Worm (Caenorhabditis elegans) whole organism, L4 larva: Measurements from ENCODE around the gene Y116A8C.49.

ENCODE experiments used
- D1046.2 ChIP-seq: fragments of 200-800 bp; sonication (Bioruptor generic); IDR thresholded peaks from 2 replicates; pipeline ENCODE4 v1.3.6; 2022; ENCODE audit warnings: missing genetic modification characterization, missing compliant biosample characterization
- T20F7.1 ChIP-seq: fragments of 200-800 bp; sonication (Bioruptor generic); optimal IDR thresholded peaks from 2 replicates; lab custom pipeline; 2018; ENCODE audit warnings: mild to moderate bottlenecking, missing genetic modification characterization, missing compliant biosample characterization
- ZK337.2 ChIP-seq: fragments of 200-800 bp; sonication (Bioruptor generic); IDR thresholded peaks from 2 replicates; pipeline ENCODE4 v1.3.6; 2022; ENCODE audit warnings: missing genetic modification reagents, missing genetic modification characterization, missing compliant biosample characterization
- aha-1 ChIP-seq: fragments of 150-350 bp; peaks from one replicate; lab custom pipeline; 2014; ENCODE audit warnings: missing biosample characterization, missing genetic modification characterization
- ama-1 ChIP-seq: fragments of 150-350 bp; optimal IDR thresholded peaks from 2 replicates; lab custom pipeline; 2014; ENCODE audit warnings: inconsistent platforms, mixed read lengths
- ceh-28 ChIP-seq: fragments of 150-350 bp; optimal IDR thresholded peaks from 2 replicates; lab custom pipeline; 2014; ENCODE audit warnings: missing biosample characterization, missing genetic modification reagents, missing genetic modification characterization
- ceh-32 ChIP-seq: sonication (generic microtip); optimal IDR thresholded peaks from 2 replicates; lab custom pipeline; 2016; ENCODE audit warnings: mild to moderate bottlenecking, missing genetic modification characterization, missing compliant biosample characterization; ENCODE audit not compliant: poor library complexity
- ctbp-1 ChIP-seq: fragments of 200-800 bp; sonication (Bioruptor generic); IDR thresholded peaks from 2 replicates; pipeline ENCODE4 v1.3.6; 2022; ENCODE audit warnings: missing genetic modification reagents, missing genetic modification characterization, missing compliant biosample characterization
- daf-16 ChIP-seq, 3 experiments: sonication (generic microtip); optimal IDR thresholded peaks; 2 replicates each; lab custom pipeline; 2016 to 2017; ENCODE audit warnings: missing genetic modification characterization in 3 of 3, missing genetic modification reagents in 3 of 3, mild to moderate bottlenecking in 2 of 3, missing compliant biosample characterization in 2 of 3, missing biosample characterization in 1 of 3, moderate library complexity in 1 of 3
- dmd-6 ChIP-seq: fragments of 200-800 bp; sonication (Bioruptor generic); IDR thresholded peaks from 2 replicates; pipeline ENCODE4 v1.3.6; 2022; ENCODE audit warnings: missing genetic modification reagents, missing genetic modification characterization, missing compliant biosample characterization
- dmd-9 ChIP-seq: fragments of 200-800 bp; sonication (Bioruptor generic); IDR thresholded peaks from 2 replicates; pipeline ENCODE4 v1.3.6; 2022; ENCODE audit warnings: missing genetic modification reagents, missing genetic modification characterization, missing compliant biosample characterization
- dpl-1 ChIP-seq: fragments of 150-350 bp; optimal IDR thresholded peaks from 2 replicates; lab custom pipeline; 2014; ENCODE audit warnings: missing biosample characterization, missing genetic modification reagents, missing genetic modification characterization
- dve-1 ChIP-seq: sonication (generic microtip); optimal IDR thresholded peaks from 2 replicates; lab custom pipeline; 2017; ENCODE audit warnings: antibody characterized with exemption, mild to moderate bottlenecking, missing genetic modification characterization, missing compliant biosample characterization; ENCODE audit not compliant: insufficient read depth
- egl-27 ChIP-seq: sonication (generic microtip); optimal IDR thresholded peaks from 3 replicates; lab custom pipeline; 2017; ENCODE audit warnings: missing biosample characterization, missing genetic modification reagents, missing genetic modification characterization
- egl-43 ChIP-seq: fragments of 200-800 bp; sonication (Bioruptor generic); IDR thresholded peaks from 2 replicates; pipeline ENCODE4 v1.3.6; 2022; ENCODE audit warnings: missing genetic modification reagents, missing genetic modification characterization, missing compliant biosample characterization
- fos-1 ChIP-seq: fragments of 150-350 bp; optimal IDR thresholded peaks from 2 replicates; lab custom pipeline; 2014; ENCODE audit warnings: missing biosample characterization, missing genetic modification characterization
- gei-8 ChIP-seq: fragments of 200-800 bp; sonication (Bioruptor generic); optimal IDR thresholded peaks from 2 replicates; lab custom pipeline; 2018; ENCODE audit warnings: mild to moderate bottlenecking, missing genetic modification characterization, missing compliant biosample characterization
- hif-1 ChIP-seq, 2 experiments: sonication (generic microtip); optimal IDR thresholded peaks; 2 replicates each; lab custom pipeline; 2016 to 2017; ENCODE audit warnings: missing compliant biosample characterization in 2 of 2, missing genetic modification characterization in 2 of 2, missing genetic modification reagents in 2 of 2, missing genotype in 2 of 2, mild to moderate bottlenecking in 1 of 2
- hlh-30 ChIP-seq: sonication (generic microtip); optimal IDR thresholded peaks from 2 replicates; lab custom pipeline; 2017; ENCODE audit warnings: antibody characterized with exemption, mild to moderate bottlenecking, missing genetic modification characterization, missing compliant biosample characterization; ENCODE audit not compliant: insufficient read depth
- lin-13 ChIP-seq: fragments of 150-350 bp; optimal IDR thresholded peaks from 2 replicates; lab custom pipeline; 2014; ENCODE audit warnings: missing biosample characterization, missing genetic modification reagents, missing genetic modification characterization
- lin-38 ChIP-seq: fragments of 200-800 bp; sonication (Bioruptor generic); IDR thresholded peaks from 2 replicates; pipeline ENCODE4 v1.3.6; 2022; ENCODE audit warnings: missing genetic modification reagents, missing genetic modification characterization, missing compliant biosample characterization
- madf-5 ChIP-seq, 2 experiments: fragments of 200-800 bp; sonication (Bioruptor generic); IDR thresholded peaks; 2 replicates each; pipeline ENCODE4 v1.3.6; 2022; ENCODE audit warnings: missing compliant biosample characterization in 2 of 2, missing genetic modification characterization in 2 of 2
- mes-2 ChIP-seq: sonication (generic microtip); optimal IDR thresholded peaks from 2 replicates; lab custom pipeline; 2016; ENCODE audit warnings: missing genotype, mild to moderate bottlenecking, missing genetic modification characterization, missing compliant biosample characterization; ENCODE audit not compliant: poor library complexity, severe bottlenecking
- mxl-3 ChIP-seq: fragments of 200-800 bp; sonication (Bioruptor generic); optimal IDR thresholded peaks from 2 replicates; lab custom pipeline; 2018; ENCODE audit warnings: mild to moderate bottlenecking, missing genetic modification characterization, missing compliant biosample characterization
- nhr-102 ChIP-seq: sonication (generic microtip); optimal IDR thresholded peaks from 2 replicates; lab custom pipeline; 2016; ENCODE audit warnings: mild to moderate bottlenecking, missing genetic modification characterization, moderate library complexity, missing compliant biosample characterization
- nhr-111 ChIP-seq: fragments of 200-800 bp; sonication (Bioruptor generic); optimal IDR thresholded peaks from 2 replicates; lab custom pipeline; 2018; ENCODE audit warnings: mild to moderate bottlenecking, missing genetic modification characterization, missing compliant biosample characterization
- nhr-28 ChIP-seq: fragments of 150-350 bp; optimal IDR thresholded peaks from 2 replicates; lab custom pipeline; 2014; ENCODE audit warnings: missing biosample characterization, missing genetic modification characterization
- nhr-77 ChIP-seq: fragments of 150-350 bp; optimal IDR thresholded peaks from 2 replicates; lab custom pipeline; 2014; ENCODE audit warnings: missing biosample characterization, missing genetic modification characterization
- pha-4 ChIP-seq, 2 experiments: fragments of 150-350 bp in 1 of 2; fragments of 200-800 bp in 1 of 2; sonication (Bioruptor generic) in 1 of 2; IDR thresholded peaks in 1 of 2; optimal IDR thresholded peaks in 1 of 2; 2 replicates each; pipeline versions ENCODE4 v1.3.6 to Lab custom; 2014 to 2022; ENCODE audit warnings: missing genetic modification characterization in 2 of 2, missing genetic modification reagents in 2 of 2, missing biosample characterization in 1 of 2, missing compliant biosample characterization in 1 of 2
- set-16 ChIP-seq: fragments of 200-800 bp; sonication (Bioruptor generic); IDR thresholded peaks from 2 replicates; pipeline ENCODE4 v1.3.6; 2022; ENCODE audit warnings: missing genetic modification reagents, missing genetic modification characterization, missing compliant biosample characterization
- snpc-1.2 ChIP-seq: fragments of 200-800 bp; sonication (Bioruptor generic); IDR thresholded peaks from 2 replicates; pipeline ENCODE4 v1.3.6; 2022; ENCODE audit warnings: missing genetic modification reagents, missing genetic modification characterization, missing compliant biosample characterization
- snpc-4 ChIP-seq: fragments of 150-350 bp; optimal IDR thresholded peaks from 2 replicates; lab custom pipeline; 2014; ENCODE audit warnings: missing biosample characterization, missing genetic modification characterization
- spr-3 ChIP-seq: fragments of 200-800 bp; sonication (Bioruptor generic); optimal IDR thresholded peaks from 2 replicates; lab custom pipeline; 2018; ENCODE audit warnings: mild to moderate bottlenecking, missing genetic modification characterization, missing compliant biosample characterization
- unc-130 ChIP-seq: sonication (generic microtip); optimal IDR thresholded peaks from 2 replicates; lab custom pipeline; 2016; ENCODE audit warnings: missing genetic modification reagents, missing genetic modification characterization, missing compliant biosample characterization
- unc-39 ChIP-seq: sonication (generic microtip); optimal IDR thresholded peaks from 2 replicates; lab custom pipeline; 2017; ENCODE audit warnings: missing biosample characterization, missing genetic modification characterization
- unc-62 ChIP-seq, 3 experiments: fragments of 150-350 bp in 1 of 3; sonication (generic microtip); optimal IDR thresholded peaks in 2 of 3; peaks in 1 of 3; 1 replicate in 1 of 3; 2 replicates in 2 of 3; lab custom pipeline; 2014 to 2017; ENCODE audit warnings: missing biosample characterization in 3 of 3, missing genetic modification characterization in 3 of 3, missing genetic modification reagents in 3 of 3, missing genotype in 1 of 3
- vab-7 ChIP-seq: fragments of 200-800 bp; sonication (Bioruptor generic); IDR thresholded peaks from 2 replicates; pipeline ENCODE4 v1.3.6; 2022; ENCODE audit warnings: missing genetic modification reagents, missing genetic modification characterization, missing compliant biosample characterization
- zag-1 ChIP-seq: fragments of 150-350 bp; optimal IDR thresholded peaks from 2 replicates; lab custom pipeline; 2014; ENCODE audit warnings: missing biosample characterization, missing genetic modification characterization
- zfp-3 ChIP-seq: fragments of 200-800 bp; sonication (Bioruptor generic); conservative IDR thresholded peaks from 2 replicates; pipeline ENCODE4 v1.3.6; 2022; ENCODE audit warnings: missing genetic modification reagents, missing genetic modification characterization, missing compliant biosample characterization
- ztf-11 ChIP-seq: fragments of 150-350 bp; optimal IDR thresholded peaks from 2 replicates; lab custom pipeline; 2014; ENCODE audit warnings: missing biosample characterization, missing genetic modification characterization

Y116A8C.49 gene

DNA sequence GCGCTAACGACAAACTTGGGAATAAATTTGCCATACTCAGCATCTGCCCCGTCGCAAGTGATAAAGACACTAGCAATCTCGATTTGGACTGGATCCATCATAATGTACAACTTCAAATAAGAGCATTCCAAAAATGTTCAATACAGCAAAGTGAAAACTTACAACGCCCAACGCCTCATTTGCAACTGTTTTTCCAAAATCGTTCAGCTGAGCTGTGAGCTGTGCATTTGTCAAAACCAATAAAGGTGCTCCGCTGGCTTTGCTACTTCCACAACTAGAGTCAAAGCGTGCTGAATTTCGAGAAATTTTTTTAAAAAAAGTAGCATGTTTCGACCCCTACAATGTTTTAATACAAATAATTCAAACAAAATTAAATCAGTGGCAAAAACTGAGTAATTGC is at the start of gene Y116A8C.49:
Gene Y116A8C.49, minus strand, starts transcription at position 101 of the 400 bp plus-strand sequence.
- TF ChIP-seq snpc-1.2 (GFP tag; lab: Robert Waterston, UW) (no peak), ztf-11 (tag; lab: Kevin White, UChicago) (no peak), hif-1 (tag; optimal IDR thresholded peaks at IDR 0.05; lab: Kevin White, UChicago) (no peak), mxl-3 (no peak), dve-1 (no peak), nhr-111 (GFP tag; lab: Kevin White, UChicago) (no peak), zfp-3 (no peak), ctbp-1 (GFP tag; lab: Robert Waterston, UW) (no peak), dmd-6 (no peak), madf-5 (GFP tag; IDR thresholded peaks at IDR 0.05; lab: Robert Waterston, UW) (no peak), unc-39 (no peak), pha-4 (GFP tag; IDR thresholded peaks at IDR 0.05; lab: Robert Waterston, UW) (no peak), pha-4 (tag; optimal IDR thresholded peaks at IDR 0.05; lab: Kevin White, UChicago) (no peak), lin-38 (no peak), dpl-1 (GFP tag; lab: Kevin White, UChicago) (no peak)

DNA sequence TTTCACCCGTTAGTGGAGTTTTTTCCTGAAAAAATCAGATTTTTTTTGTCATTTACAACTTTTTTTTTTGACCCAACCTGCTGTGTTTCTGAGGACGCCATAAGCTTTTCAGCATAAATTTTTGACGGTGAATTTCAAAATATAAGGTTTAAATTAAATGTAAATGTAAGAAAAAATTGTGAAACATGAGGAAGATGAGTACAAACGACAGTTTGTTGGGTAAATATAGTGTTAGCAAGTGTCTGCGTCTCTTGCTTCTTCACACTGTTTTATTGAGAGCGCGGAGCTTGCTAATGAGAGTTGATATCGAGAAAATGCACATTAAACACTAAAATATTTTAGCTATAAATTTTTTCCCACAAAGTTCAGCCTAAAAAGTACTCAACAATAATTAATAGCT is 39.4 kb upstream of the Y116A8C.49 start, which contains the start of gene rom-3:
Gene rom-3, minus strand, starts transcription at position 101 of the 400 bp plus-strand sequence.
- TF ChIP-seq unc-62 (GFP tag; optimal IDR thresholded peaks at IDR 0.05 in 1 of 2; lab: Kevin White, UChicago) = peak in 1 of 2 experiments; percentile 49
- TF ChIP-seq unc-62 (tag; optimal IDR thresholded peaks at IDR 0.05; lab: Kevin White, UChicago) = no peak
- no peak for TF ChIP-seq mxl-3
- no peak for TF ChIP-seq snpc-4
- TF ChIP-seq, all 104 proteins: peak for 1

DNA sequence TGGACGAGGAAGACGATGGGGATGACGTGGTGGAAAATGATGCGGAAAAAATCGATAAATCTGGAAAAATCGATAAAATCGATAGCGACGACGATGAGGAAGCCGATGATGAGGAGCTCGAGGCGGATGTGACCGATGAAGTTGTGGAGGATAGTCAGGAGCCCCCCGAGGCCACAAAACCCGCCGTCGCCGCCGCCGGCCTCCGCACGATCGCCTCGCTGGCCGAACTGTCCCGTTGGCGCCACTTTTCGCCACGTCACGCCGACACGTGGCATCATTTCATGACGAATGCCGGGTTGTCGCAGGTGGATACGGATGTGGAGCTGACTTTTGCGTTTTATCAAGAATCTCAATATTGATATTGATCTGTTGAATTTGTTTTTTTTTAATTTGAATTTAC is 31.5 kb upstream of the Y116A8C.49 start:
- no peak for TF ChIP-seq zfp-3
- peak; percentile 72 for TF ChIP-seq ceh-28
- TF ChIP-seq set-16 (GFP tag; lab: Robert Waterston, UW) = peak; percentile 93
- no peak for TF ChIP-seq dmd-9
- no peak for TF ChIP-seq hlh-30 (tag; lab: Kevin White, UChicago)
- 0 out of 2 replicates have a peak, but pooled peaks have one; percentile 48 for TF ChIP-seq egl-43 (GFP tag; lab: Robert Waterston, UW)

DNA sequence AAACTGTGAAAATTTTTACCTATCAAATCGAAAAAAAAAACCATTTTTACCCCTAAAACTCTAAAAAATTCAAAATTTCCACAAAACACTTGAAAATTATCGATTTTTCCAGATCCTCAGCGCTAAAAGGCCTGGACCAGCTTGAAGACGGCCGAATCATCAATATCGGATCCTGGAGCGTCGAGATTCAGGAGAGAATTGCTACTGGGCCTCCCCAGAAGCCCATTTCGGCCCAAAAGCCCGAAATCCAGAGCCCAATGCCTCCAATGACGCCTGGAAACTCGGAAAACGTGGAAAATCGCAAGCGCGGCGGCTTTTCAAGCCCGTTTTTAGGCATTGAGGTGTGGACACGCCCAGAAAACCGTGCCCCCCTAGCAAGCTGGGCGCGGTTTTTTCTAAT is 21.4 kb upstream of the Y116A8C.49 start:
- peak; percentile 52 for TF ChIP-seq set-16 (GFP tag; lab: Robert Waterston, UW)
- no peak for TF ChIP-seq dmd-9
- TF ChIP-seq snpc-4 = no peak
- peak; percentile 82 for TF ChIP-seq aha-1 (tag; lab: Kevin White, UChicago)
- no peak for TF ChIP-seq egl-27 (tag; lab: Kevin White, UChicago)
- TF ChIP-seq nhr-77 (tag; lab: Kevin White, UChicago) = no peak

DNA sequence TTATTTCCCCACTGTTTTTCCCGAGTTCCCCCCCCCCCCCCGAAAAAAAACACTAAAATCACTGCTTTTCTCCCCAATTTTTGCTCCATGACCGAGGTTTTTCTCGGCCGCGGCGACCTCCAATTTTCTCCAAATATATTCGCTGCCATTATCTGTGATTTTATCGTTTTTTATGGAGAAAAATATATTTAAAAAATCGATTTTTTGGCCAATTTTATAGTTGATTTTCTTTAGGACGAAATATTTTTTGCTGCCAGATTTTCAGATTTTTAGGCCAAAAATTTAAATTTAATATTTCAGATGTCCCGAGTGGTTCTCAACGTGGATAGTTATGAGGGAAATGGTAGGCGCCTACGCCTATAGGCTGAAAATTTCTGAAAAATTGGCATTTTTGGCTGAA is 18.8 kb upstream of the Y116A8C.49 start, which contains the start of gene rad-54.B:
Gene rad-54.B, plus strand, starts transcription at position 301 of the 400 bp plus-strand sequence.
- peak; percentile 16 for TF ChIP-seq ama-1
- TF ChIP-seq ceh-32 = no peak

DNA sequence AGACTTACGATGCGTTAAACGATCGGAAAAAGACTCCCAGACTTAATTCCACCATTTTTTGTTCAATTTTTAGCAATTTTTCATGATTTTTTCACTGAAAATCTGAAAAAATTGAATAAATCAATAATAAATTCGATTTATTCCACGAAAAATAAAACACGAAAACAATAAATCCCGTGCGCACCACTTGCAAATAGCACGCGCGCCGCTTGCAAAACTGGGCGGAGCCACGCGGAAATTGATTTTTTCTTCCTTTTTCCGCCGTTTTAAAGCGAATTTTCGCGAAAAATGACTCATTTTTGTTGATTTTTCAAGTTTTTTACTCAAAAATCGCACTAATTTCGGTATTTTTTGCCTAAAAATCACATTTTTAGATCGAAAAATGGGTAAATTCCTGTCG is 15.8 kb upstream of the Y116A8C.49 start, which contains the start of the genes Y116A8C.9 and arf-6:
Gene Y116A8C.9, minus strand, starts transcription at position 55 of the 400 bp plus-strand sequence.
Gene arf-6, plus strand, starts transcription at position 375 of the 400 bp plus-strand sequence.
- TF ChIP-seq gei-8 (GFP tag; lab: Kevin White, UChicago) (no peak), T20F7.1 (GFP tag; lab: Kevin White, UChicago) (no peak), fos-1 (no peak), nhr-111 (GFP tag; lab: Kevin White, UChicago) (no peak), dmd-6 (no peak), spr-3 (GFP tag; lab: Kevin White, UChicago) (no peak), unc-130 (GFP tag; lab: Kevin White, UChicago) (peak; percentile 73), mes-2 (tag; lab: Kevin White, UChicago) (peak; percentile 96), daf-16 (GFP tag; optimal IDR thresholded peaks at IDR 0.05; lab: Kevin White, UChicago) (peak in 1 of 2 experiments; percentile 17), daf-16 (tag; optimal IDR thresholded peaks at IDR 0.05; lab: Kevin White, UChicago) (peak; percentile 20), ZK337.2 (GFP tag; lab: Robert Waterston, UW) (no peak), egl-43 (GFP tag; lab: Robert Waterston, UW) (no peak), lin-13 (GFP tag; lab: Kevin White, UChicago) (peak; percentile 31), D1046.2 (GFP tag; lab: Robert Waterston, UW) (no peak), zag-1 (tag; lab: Kevin White, UChicago) (no peak), nhr-28 (tag; lab: Kevin White, UChicago) (no peak), nhr-102 (tag; lab: Kevin White, UChicago) (peak; percentile 33), vab-7 (GFP tag; lab: Robert Waterston, UW) (0 out of 2 replicates have a peak, but pooled peaks have one; percentile 32), dve-1 (peak; percentile 72)
